Fruit fly (Drosophila melanogaster): ENCODE measurements around the gene CG18787.

Gene CG18787

dm6 chr2L:12010100-12010876, 11.1 kb upstream of the CG18787 start:
- TF ChIP-seq Hr96 (GFP tag; optimal IDR thresholded peaks at IDR 0.05) (peak; percentile 65), bab1 (GFP tag; optimal IDR thresholded peaks at IDR 0.05) (peak; percentile 54), Crg-1 (GFP tag; optimal IDR thresholded peaks at IDR 0.05) (peak; percentile 20), toe (GFP tag; optimal IDR thresholded peaks at IDR 0.05) (peak; percentile 46), kay (GFP tag; ENCODE audit: borderline replicate concordance) (no peak), cic (GFP tag; optimal IDR thresholded peaks at IDR 0.05) (peak; percentile 89), tj (GFP tag; optimal IDR thresholded peaks at IDR 0.05) (peak; percentile 13), pad (GFP tag; optimal IDR thresholded peaks at IDR 0.05) (peak; percentile 85), Clk (GFP tag; optimal IDR thresholded peaks at IDR 0.05) (no peak), CG11617 (GFP tag; optimal IDR thresholded peaks at IDR 0.05) (peak; percentile 50), CG7101 (tag; optimal IDR thresholded peaks at IDR 0.05) (peak; percentile 33), CG7045 (GFP tag; optimal IDR thresholded peaks at IDR 0.05) (no peak), CG12768 (GFP tag; optimal IDR thresholded peaks at IDR 0.05) (peak; percentile 88), CG14711 (tag; optimal IDR thresholded peaks at IDR 0.05) (peak; percentile 59), ovo (GFP tag; optimal IDR thresholded peaks at IDR 0.05) (peak; percentile 99), Mnt (GFP tag; optimal IDR thresholded peaks at IDR 0.05) (peak; percentile 88)

- TF ChIP-seq cnc (optimal IDR thresholded peaks at IDR 0.05) (no peak), kay (GFP tag; ENCODE audit: borderline replicate concordance) (peak; percentile 17)
These were observed 8.7 kb upstream of the CG18787 start, which contains the start of gene Rh5 for dm6 chr2L:12007853-12008252. Rh5 (plus strand) TSS chr2L:12008153.

dm6 chr2L:12007331-12007791, 8.2 kb upstream of the CG18787 start:
- TF ChIP-seq CG11617 (GFP tag; optimal IDR thresholded peaks at IDR 0.05) (peak; percentile 69), CG1620 (GFP tag; optimal IDR thresholded peaks at IDR 0.05) (peak; percentile 57), toe (GFP tag; optimal IDR thresholded peaks at IDR 0.05) (peak; percentile 73), CG7101 (tag; optimal IDR thresholded peaks at IDR 0.05) (peak; percentile 48), Clk (GFP tag; optimal IDR thresholded peaks at IDR 0.05) (peak; percentile 81), CG5204 (GFP tag; optimal IDR thresholded peaks at IDR 0.05) (peak; percentile 11), cic (GFP tag; optimal IDR thresholded peaks at IDR 0.05) (peak; percentile 97), Mnt (GFP tag; optimal IDR thresholded peaks at IDR 0.05) (peak; percentile 91), CG7045 (GFP tag; optimal IDR thresholded peaks at IDR 0.05) (peak; percentile 70), Hr96 (GFP tag; optimal IDR thresholded peaks at IDR 0.05) (peak; percentile 87), cnc (optimal IDR thresholded peaks at IDR 0.05) (no peak), kay (GFP tag; ENCODE audit: borderline replicate concordance) (peak; percentile 95), CG33017 (tag; optimal IDR thresholded peaks at IDR 0.05) (peak; percentile 63), CG12768 (GFP tag; optimal IDR thresholded peaks at IDR 0.05) (peak; percentile 91), Crg-1 (GFP tag; optimal IDR thresholded peaks at IDR 0.05) (peak; percentile 21), bab1 (GFP tag; optimal IDR thresholded peaks at IDR 0.05) (peak; percentile 92), ovo (GFP tag; optimal IDR thresholded peaks at IDR 0.05) (peak; percentile 88), pad (GFP tag; optimal IDR thresholded peaks at IDR 0.05) (peak; percentile 78), CG14711 (tag; optimal IDR thresholded peaks at IDR 0.05) (peak; percentile 55), tj (GFP tag; optimal IDR thresholded peaks at IDR 0.05) (peak; percentile 67)

DNA sequence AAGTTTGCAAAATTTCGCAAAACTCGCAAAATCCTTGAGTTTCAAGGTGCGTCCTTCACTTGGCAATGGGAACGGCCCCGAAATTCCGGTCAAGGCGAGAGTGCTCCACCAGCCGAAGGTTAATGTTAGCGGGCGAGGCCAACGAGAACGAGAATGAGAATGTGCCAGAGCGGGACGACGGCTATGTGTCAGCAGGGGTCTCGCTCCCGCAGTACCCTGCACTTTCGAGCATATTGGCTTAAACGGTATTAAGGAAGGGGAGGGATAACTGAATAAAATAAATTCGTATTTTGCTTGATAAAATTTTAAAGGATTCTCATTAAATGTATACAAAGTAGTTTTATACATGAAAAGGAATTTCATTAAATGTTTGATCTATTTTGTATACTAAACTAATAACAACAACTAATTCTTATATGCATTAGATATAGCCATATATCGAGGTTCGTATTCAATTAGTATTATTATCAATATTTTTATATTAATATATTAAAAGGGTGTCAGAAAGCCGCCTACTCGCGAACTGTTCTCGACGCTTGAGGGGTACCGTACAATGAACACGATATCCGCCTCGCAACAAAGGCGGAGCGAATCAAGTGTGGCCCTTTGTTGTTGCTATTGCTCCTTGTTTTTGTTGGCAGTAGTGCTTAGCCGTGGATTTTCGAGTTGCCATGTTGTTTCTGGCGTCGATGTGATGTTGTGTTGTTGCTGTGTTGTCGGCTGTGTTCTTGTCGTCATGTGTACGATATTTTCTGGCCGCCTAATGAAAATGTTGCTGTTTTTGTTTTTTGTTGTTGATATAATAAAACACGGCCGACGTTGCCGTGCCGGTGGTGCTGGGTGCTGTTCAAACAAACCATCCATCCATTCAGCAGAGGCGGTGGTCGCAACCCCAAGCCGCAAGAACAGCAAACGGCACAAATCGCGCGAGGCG, 7.5 kb upstream of the CG18787 start:
- TF ChIP-seq cic (GFP tag; optimal IDR thresholded peaks at IDR 0.05), result no peak
- peak; percentile 90 for TF ChIP-seq CG11617 (GFP tag; optimal IDR thresholded peaks at IDR 0.05)
- peak; percentile 80 for TF ChIP-seq bab1 (GFP tag; optimal IDR thresholded peaks at IDR 0.05)
- peak; percentile 77 for TF ChIP-seq CG14711 (tag; optimal IDR thresholded peaks at IDR 0.05)
- peak; percentile 53 for TF ChIP-seq CG1620 (GFP tag; optimal IDR thresholded peaks at IDR 0.05)
- peak; percentile 69 for TF ChIP-seq Crg-1 (GFP tag; optimal IDR thresholded peaks at IDR 0.05)
- peak; percentile 94 for TF ChIP-seq CG33017 (tag; optimal IDR thresholded peaks at IDR 0.05)
- peak; percentile 72 for TF ChIP-seq CG5204 (GFP tag; optimal IDR thresholded peaks at IDR 0.05)
- peak; percentile 63 for TF ChIP-seq tj (GFP tag; optimal IDR thresholded peaks at IDR 0.05)
- peak; percentile 68 for TF ChIP-seq ovo (GFP tag; optimal IDR thresholded peaks at IDR 0.05)
- TF ChIP-seq cnc (optimal IDR thresholded peaks at IDR 0.05), result no peak
- peak; percentile 98 for TF ChIP-seq pad (GFP tag; optimal IDR thresholded peaks at IDR 0.05)
- TF ChIP-seq Hr96 (GFP tag; optimal IDR thresholded peaks at IDR 0.05), result peak; percentile 62
- TF ChIP-seq Mnt (GFP tag; optimal IDR thresholded peaks at IDR 0.05), result no peak
- TF ChIP-seq kay (GFP tag; ENCODE audit: borderline replicate concordance), result peak; percentile 93
- peak; percentile 79 for TF ChIP-seq toe (GFP tag; optimal IDR thresholded peaks at IDR 0.05)
- peak; percentile 72 for TF ChIP-seq CG12768 (GFP tag; optimal IDR thresholded peaks at IDR 0.05)
- TF ChIP-seq CG7101 (tag; optimal IDR thresholded peaks at IDR 0.05), result peak; percentile 86
- TF ChIP-seq Clk (GFP tag; optimal IDR thresholded peaks at IDR 0.05), result peak; percentile 41
- TF ChIP-seq CG7045 (GFP tag; optimal IDR thresholded peaks at IDR 0.05), result peak; percentile 87
